Worm (Caenorhabditis elegans) whole organism, young adult: ENCODE results near the gene lin-15B.
A peak's percentile ranks its signal among the peaks of the same experiment; 100 is the strongest.
"Not testable (repeated sequence)": the region's sequence is repeated elsewhere in the genome, so short reads cannot be mapped to it uniquely, and the experiment has no call there.

Experiments
- C06A6.2 ChIP-seq: fragments of 200-800 bp; sonication (Bioruptor generic); conservative IDR thresholded peaks from 2 replicates; pipeline ENCODE4 v1.3.6; 2022; ENCODE audit warnings: missing genetic modification characterization, missing compliant biosample characterization
- C17E4.6 ChIP-seq: fragments of 200-800 bp; sonication (Bioruptor generic); IDR thresholded peaks from 2 replicates; pipeline ENCODE4 v1.3.6; 2022; ENCODE audit warnings: missing genetic modification reagents, missing genetic modification characterization, missing compliant biosample characterization
- F33H1.4 ChIP-seq: fragments of 200-800 bp; sonication (Bioruptor generic); IDR thresholded peaks from 2 replicates; pipeline ENCODE4 v1.3.6; 2022; ENCODE audit warnings: missing genetic modification reagents, missing genetic modification characterization, missing compliant biosample characterization
- K12H6.12 ChIP-seq: fragments of 200-800 bp; sonication (Bioruptor generic); optimal IDR thresholded peaks from 2 replicates; lab custom pipeline; 2018; ENCODE audit warnings: mild to moderate bottlenecking, missing genetic modification characterization, missing compliant biosample characterization
- Y56A3A.18 ChIP-seq: fragments of 200-800 bp; sonication (Bioruptor generic); IDR thresholded peaks from 2 replicates; pipeline ENCODE4 v1.3.6; 2022; ENCODE audit warnings: missing genetic modification reagents, missing genetic modification characterization, missing compliant biosample characterization
- Y95B8A.8 ChIP-seq: fragments of 200-800 bp; sonication (Bioruptor generic); IDR thresholded peaks from 2 replicates; pipeline ENCODE4 v1.3.6; 2022; ENCODE audit warnings: missing genetic modification reagents, missing genetic modification characterization, missing compliant biosample characterization
- ZK185.1 ChIP-seq: sonication (generic microtip); optimal IDR thresholded peaks from 2 replicates; lab custom pipeline; 2016; ENCODE audit warnings: mild to moderate bottlenecking, missing genetic modification characterization, missing compliant biosample characterization; ENCODE audit not compliant: poor library complexity, severe bottlenecking
- aptf-2 ChIP-seq: fragments of 200-800 bp; sonication (Bioruptor generic); conservative IDR thresholded peaks from 2 replicates; pipeline ENCODE4 v1.3.6; 2022; ENCODE audit warnings: missing genetic modification reagents, missing genetic modification characterization, missing compliant biosample characterization
- athp-1 ChIP-seq: sonication (generic microtip); optimal IDR thresholded peaks from 2 replicates; lab custom pipeline; 2017; ENCODE audit warnings: mild to moderate bottlenecking, missing genetic modification characterization, missing compliant biosample characterization
- attf-6 ChIP-seq: fragments of 200-800 bp; sonication (Bioruptor generic); IDR thresholded peaks from 2 replicates; pipeline ENCODE4 v1.3.6; 2022; ENCODE audit warnings: missing genetic modification reagents, missing genetic modification characterization, missing compliant biosample characterization
- bed-2 ChIP-seq: fragments of 200-800 bp; sonication (Bioruptor generic); IDR thresholded peaks from 2 replicates; pipeline ENCODE4 v1.3.6; 2022; ENCODE audit warnings: missing genetic modification reagents, missing genetic modification characterization, missing compliant biosample characterization
- cebp-1 ChIP-seq, 2 experiments: fragments of 200-800 bp in 1 of 2; sonication (Bioruptor generic) in 1 of 2; sonication (generic microtip) in 1 of 2; IDR thresholded peaks in 1 of 2; optimal IDR thresholded peaks in 1 of 2; 2 replicates each; pipeline versions ENCODE4 v1.3.6 to Lab custom; 2017 to 2022; ENCODE audit warnings: missing compliant biosample characterization in 2 of 2, missing genetic modification characterization in 2 of 2, mild to moderate bottlenecking in 1 of 2, missing genetic modification reagents in 1 of 2, moderate library complexity in 1 of 2
- chd-7 ChIP-seq: sonication (generic microtip); optimal IDR thresholded peaks from 2 replicates; lab custom pipeline; 2016; ENCODE audit warnings: mild to moderate bottlenecking, missing genetic modification characterization, moderate library complexity, missing compliant biosample characterization
- dox-1 ChIP-seq: fragments of 200-800 bp; sonication (Bioruptor generic); IDR thresholded peaks from 2 replicates; pipeline ENCODE4 v1.3.6; 2022; ENCODE audit warnings: missing genetic modification reagents, missing genetic modification characterization, missing compliant biosample characterization
- dpl-1 ChIP-seq: fragments of 150-350 bp; optimal IDR thresholded peaks from 2 replicates; lab custom pipeline; 2014; ENCODE audit warnings: missing biosample characterization, missing genetic modification reagents, missing genetic modification characterization
- efl-1 ChIP-seq: fragments of 150-350 bp; optimal IDR thresholded peaks from 2 replicates; lab custom pipeline; 2014; ENCODE audit warnings: missing biosample characterization, missing genetic modification reagents, missing genetic modification characterization
- egl-44 ChIP-seq: fragments of 200-800 bp; sonication (Bioruptor generic); IDR thresholded peaks from 2 replicates; pipeline ENCODE4 v1.3.6; 2022; ENCODE audit warnings: missing genetic modification reagents, missing genetic modification characterization, missing compliant biosample characterization
- egrh-3 ChIP-seq: fragments of 200-800 bp; sonication (Bioruptor generic); IDR thresholded peaks from 2 replicates; pipeline ENCODE4 v1.3.6; 2022; ENCODE audit warnings: missing genetic modification reagents, missing genetic modification characterization, missing compliant biosample characterization
- hlh-12 ChIP-seq: sonication (generic microtip); optimal IDR thresholded peaks from 2 replicates; lab custom pipeline; 2016; ENCODE audit warnings: missing genetic modification characterization, missing compliant biosample characterization
- let-607 ChIP-seq, 2 experiments: fragments of 200-800 bp in 1 of 2; sonication (Bioruptor generic) in 1 of 2; sonication (generic microtip) in 1 of 2; optimal IDR thresholded peaks; 2 replicates each; lab custom pipeline; 2016 to 2018; ENCODE audit warnings: mild to moderate bottlenecking in 2 of 2, missing compliant biosample characterization in 2 of 2, missing genetic modification characterization in 2 of 2, moderate library complexity in 2 of 2, missing genotype in 1 of 2
- lin-26 ChIP-seq: fragments of 200-800 bp; sonication (Bioruptor generic); IDR thresholded peaks from 2 replicates; pipeline ENCODE4 v1.3.6; 2022; ENCODE audit warnings: missing genetic modification reagents, missing genetic modification characterization, missing compliant biosample characterization
- lir-1 ChIP-seq: fragments of 200-800 bp; sonication (Bioruptor generic); conservative IDR thresholded peaks from 2 replicates; pipeline ENCODE4 v1.3.6; 2022; ENCODE audit warnings: missing genetic modification reagents, missing genetic modification characterization, missing compliant biosample characterization
- lsl-1 ChIP-seq: fragments of 200-800 bp; sonication (Bioruptor generic); optimal IDR thresholded peaks from 2 replicates; lab custom pipeline; 2018; ENCODE audit warnings: mild to moderate bottlenecking, missing genetic modification characterization, moderate library complexity, missing compliant biosample characterization
- madf-10 ChIP-seq: sonication (generic microtip); optimal IDR thresholded peaks from 2 replicates; lab custom pipeline; 2016; ENCODE audit warnings: mild to moderate bottlenecking, missing genetic modification characterization, missing compliant biosample characterization
- madf-6 ChIP-seq: fragments of 200-800 bp; sonication (Bioruptor generic); IDR thresholded peaks from 2 replicates; pipeline ENCODE4 v1.3.6; 2022; ENCODE audit warnings: missing genetic modification reagents, missing genetic modification characterization, missing compliant biosample characterization
- madf-8 ChIP-seq: fragments of 200-800 bp; sonication (Bioruptor generic); conservative IDR thresholded peaks from 2 replicates; pipeline ENCODE4 v1.3.6; 2022; ENCODE audit warnings: missing genetic modification reagents, missing genetic modification characterization, missing compliant biosample characterization
- mcd-1 ChIP-seq: fragments of 200-800 bp; sonication (Bioruptor generic); IDR thresholded peaks from 2 replicates; pipeline ENCODE4 v1.3.6; 2022; ENCODE audit warnings: missing genetic modification reagents, missing genetic modification characterization, missing compliant biosample characterization
- mel-28 ChIP-seq: sonication (generic microtip); optimal IDR thresholded peaks from 2 replicates; lab custom pipeline; 2016; ENCODE audit warnings: borderline replicate concordance, mild to moderate bottlenecking, missing genetic modification characterization, missing compliant biosample characterization
- mes-4 ChIP-seq: sonication (generic microtip); optimal IDR thresholded peaks from 2 replicates; lab custom pipeline; 2016; ENCODE audit warnings: missing genotype, missing genetic modification characterization, missing compliant biosample characterization
- nfyb-1 ChIP-seq: fragments of 200-800 bp; sonication (Bioruptor generic); IDR thresholded peaks from 2 replicates; pipeline ENCODE4 v1.3.6; 2022; ENCODE audit warnings: missing genetic modification reagents, missing genetic modification characterization, missing compliant biosample characterization
- nhr-120 ChIP-seq: fragments of 200-800 bp; sonication (Bioruptor generic); IDR thresholded peaks from 2 replicates; pipeline ENCODE4 v1.3.6; 2022; ENCODE audit warnings: missing genetic modification characterization, missing compliant biosample characterization
- pbrm-1 ChIP-seq: fragments of 200-800 bp; sonication (Bioruptor generic); IDR thresholded peaks from 2 replicates; pipeline ENCODE4 v1.3.6; 2022; ENCODE audit warnings: missing genetic modification reagents, missing genetic modification characterization, missing compliant biosample characterization
- pha-4 ChIP-seq: fragments of 150-350 bp; sonication (generic microtip); optimal IDR thresholded peaks from 2 replicates; lab custom pipeline; 2014; ENCODE audit warnings: missing biosample characterization, missing genetic modification reagents, missing genetic modification characterization
- repo-1 ChIP-seq: sonication (generic microtip); optimal IDR thresholded peaks from 2 replicates; lab custom pipeline; 2017; ENCODE audit warnings: mild to moderate bottlenecking, missing genetic modification characterization, missing compliant biosample characterization
- rpc-1 ChIP-seq, 2 experiments: fragments of 150-350 bp in 1 of 2; sonication (generic microtip) in 1 of 2; optimal IDR thresholded peaks; 2 replicates each; lab custom pipeline; 2014 to 2018; ENCODE audit warnings: missing biosample characterization in 1 of 2, missing genetic modification characterization in 1 of 2, missing genetic modification reagents in 1 of 2, missing genotype in 1 of 2
- sea-2 ChIP-seq: fragments of 200-800 bp; sonication (Bioruptor generic); IDR thresholded peaks from 2 replicates; pipeline ENCODE4 v1.3.6; 2022; ENCODE audit warnings: missing genetic modification characterization, missing compliant biosample characterization
- zfh-2 ChIP-seq: fragments of 200-800 bp; sonication (Bioruptor generic); conservative IDR thresholded peaks from 2 replicates; pipeline ENCODE4 v1.3.6; 2022; ENCODE audit warnings: missing genetic modification reagents, missing genetic modification characterization, missing compliant biosample characterization
- ztf-25 ChIP-seq: fragments of 200-800 bp; sonication (Bioruptor generic); IDR thresholded peaks from 2 replicates; pipeline ENCODE4 v1.3.6; 2022; ENCODE audit warnings: missing genetic modification reagents, missing genetic modification characterization, missing compliant biosample characterization

The lin-15B gene

ce11 chrX:15736419-15736818, 10.5 kb downstream of the lin-15B start (continued):
- TF ChIP-seq hlh-12 (no peak), madf-10 (tag; lab: Kevin White, UChicago) (peak; percentile 40), repo-1 (no peak), efl-1 (GFP tag; lab: Kevin White, UChicago) (no peak), mel-28 (tag; lab: Kevin White, UChicago) (no peak), nhr-120 (GFP tag; lab: Robert Waterston, UW) (no peak), athp-1 (tag; lab: Kevin White, UChicago) (no peak), mes-4 (tag; lab: Kevin White, UChicago) (no peak), egrh-3 (GFP tag; lab: Robert Waterston, UW) (no peak), C06A6.2 (GFP tag; lab: Robert Waterston, UW) (no peak), nfyb-1 (peak; percentile 64; the same call in 1 of the 2 replicates), lsl-1 (no peak), dpl-1 (GFP tag; lab: Kevin White, UChicago) (no peak), chd-7 (tag; lab: Kevin White, UChicago) (no peak), rpc-1 (optimal IDR thresholded peaks at IDR 0.05; lab: Kevin White, UChicago) (no peak), rpc-1 (tag; optimal IDR thresholded peaks at IDR 0.05; lab: Kevin White, UChicago) (no peak), pbrm-1 (GFP tag; lab: Robert Waterston, UW) (no peak), madf-8 (GFP tag; lab: Robert Waterston, UW) (no peak), C17E4.6 (GFP tag; lab: Robert Waterston, UW) (no peak), Y56A3A.18 (GFP tag; lab: Robert Waterston, UW) (peak; percentile 72), let-607 (tag; optimal IDR thresholded peaks at IDR 0.05; lab: Kevin White, UChicago) (peak in 1 of 2 experiments; percentile 64), Y95B8A.8 (GFP tag; lab: Robert Waterston, UW) (no peak), madf-6 (GFP tag; lab: Robert Waterston, UW) (no peak), lir-1 (GFP tag; lab: Robert Waterston, UW) (no peak), mcd-1 (GFP tag; lab: Robert Waterston, UW) (peak; percentile 41; the same call in 1 of the 2 replicates), K12H6.12 (tag; lab: Kevin White, UChicago) (peak; percentile 6), ZK185.1 (tag; lab: Kevin White, UChicago) (no peak), aptf-2 (GFP tag; lab: Robert Waterston, UW) (no peak), pha-4 (no peak), egl-44 (no peak), F33H1.4 (GFP tag; lab: Robert Waterston, UW) (no peak), sea-2 (no peak)

DNA sequence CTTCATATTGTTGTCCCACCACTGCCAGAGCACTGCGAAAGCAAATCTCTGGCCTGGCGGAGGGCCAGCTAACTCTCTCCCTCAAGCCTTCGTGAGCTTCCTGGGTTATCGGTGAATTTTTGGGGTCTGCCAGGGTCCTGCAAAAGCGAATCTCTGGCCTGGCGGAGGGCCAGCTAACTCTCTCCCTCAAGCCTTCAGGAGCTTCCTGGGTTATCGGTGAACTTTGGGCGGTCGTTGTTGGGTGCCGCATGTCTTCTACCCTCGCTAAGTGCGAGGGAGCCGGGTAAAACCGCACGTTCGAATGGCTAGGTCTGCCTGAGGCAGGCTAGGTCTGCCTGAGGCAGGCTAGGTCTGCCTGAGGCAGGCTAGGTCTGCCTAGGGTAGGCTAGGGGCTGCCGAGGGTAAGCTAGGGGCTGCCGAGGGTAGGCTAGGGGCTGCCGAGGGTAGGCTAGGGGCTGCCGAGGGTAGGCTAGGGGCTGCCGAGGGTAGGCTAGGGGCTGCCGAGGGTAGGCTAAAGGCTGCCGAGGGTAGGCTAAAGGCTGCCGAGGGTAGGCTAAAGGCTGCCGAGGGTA, 12.6 kb downstream of the lin-15B start:
- TF ChIP-seq dox-1 (GFP tag; lab: Robert Waterston, UW) (peak; percentile 49; the same call in 1 of the 2 replicates), ztf-25 (GFP tag; lab: Robert Waterston, UW) (0 out of 2 replicates have a peak, but pooled peaks have one; percentile 37), mcd-1 (GFP tag; lab: Robert Waterston, UW) (peak; percentile 43), zfh-2 (GFP tag; lab: Robert Waterston, UW) (peak; percentile 85), attf-6 (GFP tag; lab: Robert Waterston, UW) (peak; percentile 59; the same call in 1 of the 2 replicates), lin-26 (GFP tag; lab: Robert Waterston, UW) (peak; percentile 50; the same call in 1 of the 2 replicates), madf-6 (GFP tag; lab: Robert Waterston, UW) (0 out of 2 replicates have a peak, but pooled peaks have one; percentile 7), bed-2 (GFP tag; lab: Robert Waterston, UW) (0 out of 2 replicates have a peak, but pooled peaks have one; percentile 18), egrh-3 (GFP tag; lab: Robert Waterston, UW) (peak; percentile 95), cebp-1 (GFP tag; IDR thresholded peaks at IDR 0.05; lab: Robert Waterston, UW) (peak; percentile 38; the same call in 1 of the 2 replicates)
- not testable (repeated sequence) for TF ChIP-seq cebp-1 (tag; optimal IDR thresholded peaks at IDR 0.05; lab: Kevin White, UChicago)
